Worm (Caenorhabditis elegans) whole organism, L4 larva: ENCODE results near the gene W01C8.1.

ENCODE experiments used
- T26A8.4 ChIP-seq: fragments of 200-800 bp; sonication (Bioruptor generic); IDR thresholded peaks from 2 replicates; pipeline ENCODE4 v1.3.6; 2022; ENCODE audit warnings: missing genetic modification characterization, missing compliant biosample characterization
- aly-2 ChIP-seq: sonication (generic microtip); optimal IDR thresholded peaks from 2 replicates; lab custom pipeline; 2018; ENCODE audit warnings: missing biosample characterization, missing genetic modification characterization
- arid-1 ChIP-seq: fragments of 200-800 bp; sonication (Bioruptor generic); conservative IDR thresholded peaks from 2 replicates; pipeline ENCODE4 v1.3.6; 2022; ENCODE audit warnings: missing genetic modification reagents, missing genetic modification characterization, missing compliant biosample characterization
- ceh-32 ChIP-seq: sonication (generic microtip); optimal IDR thresholded peaks from 2 replicates; lab custom pipeline; 2016; ENCODE audit warnings: mild to moderate bottlenecking, missing genetic modification characterization, missing compliant biosample characterization; ENCODE audit not compliant: poor library complexity
- ceh-44 ChIP-seq: fragments of 200-800 bp; sonication (Bioruptor generic); IDR thresholded peaks from 2 replicates; pipeline ENCODE4 v1.3.6; 2022; ENCODE audit warnings: missing genetic modification reagents, missing genetic modification characterization, missing compliant biosample characterization
- ceh-82 ChIP-seq: sonication (generic microtip); optimal IDR thresholded peaks from 2 replicates; lab custom pipeline; 2017; ENCODE audit warnings: missing biosample characterization, missing genetic modification characterization
- ces-1 ChIP-seq: fragments of 150-350 bp; sonication (generic microtip); optimal IDR thresholded peaks from 4 replicates; lab custom pipeline; 2014; ENCODE audit warnings: missing biosample characterization, missing genetic modification reagents, missing genetic modification characterization
- cey-2 ChIP-seq: sonication (generic microtip); optimal IDR thresholded peaks from 3 replicates; lab custom pipeline; 2017; ENCODE audit warnings: missing genetic modification characterization, mild to moderate bottlenecking, missing compliant biosample characterization, antibody characterized with exemption, borderline replicate concordance; ENCODE audit not compliant: insufficient read depth
- daf-12 ChIP-seq: fragments of 150-350 bp; optimal IDR thresholded peaks from 2 replicates; lab custom pipeline; 2014; ENCODE audit warnings: missing biosample characterization, missing genetic modification reagents, missing genetic modification characterization
- daf-16 ChIP-seq, 3 experiments: sonication (generic microtip); optimal IDR thresholded peaks; 2 replicates each; lab custom pipeline; 2016 to 2017; ENCODE audit warnings: missing genetic modification characterization in 3 of 3, missing genetic modification reagents in 3 of 3, mild to moderate bottlenecking in 2 of 3, missing compliant biosample characterization in 2 of 3, missing biosample characterization in 1 of 3, moderate library complexity in 1 of 3
- daf-8 ChIP-seq: fragments of 200-800 bp; sonication (Bioruptor generic); IDR thresholded peaks from 2 replicates; pipeline ENCODE4 v1.3.6; 2022; ENCODE audit warnings: missing genetic modification characterization, missing compliant biosample characterization
- dmd-8 ChIP-seq: fragments of 200-800 bp; sonication (Bioruptor generic); IDR thresholded peaks from 2 replicates; pipeline ENCODE4 v1.3.6; 2022; ENCODE audit warnings: missing genetic modification characterization, missing compliant biosample characterization
- dpl-1 ChIP-seq: fragments of 150-350 bp; optimal IDR thresholded peaks from 2 replicates; lab custom pipeline; 2014; ENCODE audit warnings: missing biosample characterization, missing genetic modification reagents, missing genetic modification characterization
- dve-1 ChIP-seq: sonication (generic microtip); optimal IDR thresholded peaks from 2 replicates; lab custom pipeline; 2017; ENCODE audit warnings: antibody characterized with exemption, mild to moderate bottlenecking, missing genetic modification characterization, missing compliant biosample characterization; ENCODE audit not compliant: insufficient read depth
- egl-43 ChIP-seq: fragments of 200-800 bp; sonication (Bioruptor generic); IDR thresholded peaks from 2 replicates; pipeline ENCODE4 v1.3.6; 2022; ENCODE audit warnings: missing genetic modification reagents, missing genetic modification characterization, missing compliant biosample characterization
- jun-1 ChIP-seq: fragments of 150-350 bp; optimal IDR thresholded peaks from 2 replicates; lab custom pipeline; 2014; ENCODE audit warnings: missing biosample characterization, missing genetic modification reagents, missing genetic modification characterization
- lin-13 ChIP-seq: fragments of 150-350 bp; optimal IDR thresholded peaks from 2 replicates; lab custom pipeline; 2014; ENCODE audit warnings: missing biosample characterization, missing genetic modification reagents, missing genetic modification characterization
- lin-29 ChIP-seq: fragments of 200-800 bp; sonication (Bioruptor generic); IDR thresholded peaks from 2 replicates; pipeline ENCODE4 v1.3.6; 2022; ENCODE audit warnings: missing genetic modification reagents, missing genetic modification characterization, missing compliant biosample characterization
- lin-39 ChIP-seq: fragments of 150-350 bp; optimal IDR thresholded peaks from 2 replicates; lab custom pipeline; 2014; ENCODE audit warnings: missing biosample characterization, missing genetic modification reagents, missing genetic modification characterization
- lir-3 ChIP-seq: sonication (generic microtip); optimal IDR thresholded peaks from 2 replicates; lab custom pipeline; 2016; ENCODE audit warnings: mild to moderate bottlenecking, missing genetic modification characterization, missing compliant biosample characterization
- lsy-2 ChIP-seq, 2 experiments: fragments of 150-350 bp in 1 of 2; sonication (generic microtip) in 1 of 2; optimal IDR thresholded peaks; 2 replicates each; lab custom pipeline; 2014 to 2017; ENCODE audit warnings: missing biosample characterization in 2 of 2, missing genetic modification characterization in 2 of 2
- mes-2 ChIP-seq: sonication (generic microtip); optimal IDR thresholded peaks from 2 replicates; lab custom pipeline; 2016; ENCODE audit warnings: missing genotype, mild to moderate bottlenecking, missing genetic modification characterization, missing compliant biosample characterization; ENCODE audit not compliant: poor library complexity, severe bottlenecking
- nhr-25 ChIP-seq: sonication (generic microtip); optimal IDR thresholded peaks from 2 replicates; lab custom pipeline; 2017; ENCODE audit warnings: missing genetic modification characterization, mild to moderate bottlenecking, missing compliant biosample characterization, antibody characterized with exemption, moderate library complexity, borderline replicate concordance; ENCODE audit not compliant: insufficient read depth
- nhr-28 ChIP-seq: fragments of 150-350 bp; optimal IDR thresholded peaks from 2 replicates; lab custom pipeline; 2014; ENCODE audit warnings: missing biosample characterization, missing genetic modification characterization
- nhr-76 ChIP-seq: fragments of 150-350 bp; optimal IDR thresholded peaks from 2 replicates; lab custom pipeline; 2014; ENCODE audit warnings: missing biosample characterization, missing genetic modification characterization
- pqm-1 ChIP-seq: sonication (generic microtip); optimal IDR thresholded peaks from 2 replicates; lab custom pipeline; 2017; ENCODE audit warnings: missing biosample characterization, missing genetic modification characterization
- saeg-2 ChIP-seq: fragments of 200-800 bp; sonication (Bioruptor generic); IDR thresholded peaks from 2 replicates; pipeline ENCODE4 v1.3.6; 2022; ENCODE audit warnings: missing genetic modification reagents, missing genetic modification characterization, missing compliant biosample characterization
- spr-3 ChIP-seq: fragments of 200-800 bp; sonication (Bioruptor generic); optimal IDR thresholded peaks from 2 replicates; lab custom pipeline; 2018; ENCODE audit warnings: mild to moderate bottlenecking, missing genetic modification characterization, missing compliant biosample characterization
- tag-97 ChIP-seq: fragments of 200-800 bp; sonication (Bioruptor generic); IDR thresholded peaks from 2 replicates; pipeline ENCODE4 v1.3.6; 2022; ENCODE audit warnings: missing genetic modification characterization, missing compliant biosample characterization
- vab-7 ChIP-seq: fragments of 200-800 bp; sonication (Bioruptor generic); IDR thresholded peaks from 2 replicates; pipeline ENCODE4 v1.3.6; 2022; ENCODE audit warnings: missing genetic modification reagents, missing genetic modification characterization, missing compliant biosample characterization

W01C8.1 gene

DNA sequence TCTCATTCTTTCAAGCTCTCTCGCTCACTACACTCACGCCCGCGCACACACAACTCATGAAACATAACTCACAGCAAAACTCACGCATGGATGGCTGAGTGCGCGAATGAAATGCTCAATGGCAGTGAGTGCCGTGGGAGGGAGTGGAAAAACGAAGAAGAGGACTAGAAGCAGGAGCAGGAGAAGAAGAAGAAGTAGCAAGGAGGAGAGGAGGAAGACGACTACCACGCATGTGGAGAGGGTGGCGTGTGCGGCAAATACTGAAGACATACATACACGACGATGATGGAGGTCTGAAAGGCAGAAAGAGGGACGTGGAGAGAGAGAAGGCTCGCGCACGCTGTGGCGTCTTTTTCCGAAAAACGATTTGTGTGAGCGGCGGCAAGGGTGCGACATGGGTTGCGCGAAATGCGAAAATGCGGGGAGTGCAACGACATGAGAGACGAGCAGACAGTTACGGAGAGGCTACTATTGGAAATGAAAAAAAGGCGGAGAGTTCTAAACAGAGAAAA is 36.8 kb downstream of the W01C8.1 start (continued):
- TF ChIP-seq daf-8 (GFP tag; lab: Robert Waterston, UW) (no peak), lsy-2 (tag; optimal IDR thresholded peaks at IDR 0.05; lab: Kevin White, UChicago) (peak; percentile 38 to 56), daf-12 (tag; lab: Kevin White, UChicago) (no peak), lir-3 (tag; lab: Kevin White, UChicago) (no peak), ceh-82 (tag; lab: Kevin White, UChicago) (no peak), nhr-28 (tag; lab: Kevin White, UChicago) (no peak), tag-97 (no peak), mes-2 (tag; lab: Kevin White, UChicago) (no peak), nhr-25 (tag; lab: Kevin White, UChicago) (no peak), lin-29 (GFP tag; lab: Robert Waterston, UW) (no peak), ceh-32 (tag; lab: Kevin White, UChicago) (peak; percentile 21)

ce11 chrX:5733728-5734252 is 41.6 kb downstream of the W01C8.1 start, which contains the start of gene rgs-6:
Gene rgs-6 (minus strand): TSS chrX:5733778.
- TF ChIP-seq ces-1 (GFP tag; lab: Kevin White, UChicago) = no peak
- TF ChIP-seq vab-7 (GFP tag; lab: Robert Waterston, UW) = no peak
- TF ChIP-seq spr-3 (GFP tag; lab: Kevin White, UChicago) = no peak
- TF ChIP-seq egl-43 (GFP tag; lab: Robert Waterston, UW) = no peak
- no peak for TF ChIP-seq arid-1 (GFP tag; lab: Robert Waterston, UW)
- no peak for TF ChIP-seq dve-1 (tag; lab: Kevin White, UChicago)
- TF ChIP-seq cey-2 = no peak
- no peak for TF ChIP-seq aly-2 (tag; lab: Kevin White, UChicago)
- TF ChIP-seq daf-16 (GFP tag; optimal IDR thresholded peaks at IDR 0.05; lab: Kevin White, UChicago) = no peak
- TF ChIP-seq daf-16 (tag; optimal IDR thresholded peaks at IDR 0.05; lab: Kevin White, UChicago) = no peak
- no peak for TF ChIP-seq saeg-2 (GFP tag; lab: Robert Waterston, UW)
- no peak for TF ChIP-seq jun-1
- no peak for TF ChIP-seq ceh-44
- TF ChIP-seq nhr-76 (tag; lab: Kevin White, UChicago) = no peak
- TF ChIP-seq dpl-1 (GFP tag; lab: Kevin White, UChicago) = no peak
- TF ChIP-seq dmd-8 (GFP tag; lab: Robert Waterston, UW) = no peak

DNA sequence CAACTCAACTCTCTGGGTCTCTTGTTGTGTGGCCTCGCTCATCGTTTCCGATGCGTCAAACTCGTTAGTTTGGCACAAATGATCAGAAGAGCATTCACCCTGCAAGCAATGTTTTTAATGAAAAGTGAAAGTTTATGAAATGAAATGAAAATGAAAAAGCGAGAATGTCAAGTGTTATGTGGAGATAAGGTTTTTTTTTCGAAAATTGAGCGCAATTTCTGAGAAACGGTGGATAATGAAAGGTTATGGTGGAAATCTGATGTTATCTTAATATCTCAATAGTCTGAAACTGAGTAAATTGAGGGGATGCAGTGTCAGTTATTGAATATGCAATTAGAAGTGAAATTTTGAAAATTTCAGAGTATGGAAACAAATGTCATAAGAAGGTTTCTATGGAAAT is 51.0 kb downstream of the W01C8.1 start, which contains the start of gene gnrr-4:
gnrr-4 (minus strand) TSS at position 101 of the 400 bp plus-strand sequence.
- no peak for TF ChIP-seq pqm-1 (tag; lab: Kevin White, UChicago)
- no peak for TF ChIP-seq lin-13 (GFP tag; lab: Kevin White, UChicago)
- no peak for TF ChIP-seq T26A8.4
- TF ChIP-seq lin-39 (tag; lab: Kevin White, UChicago) = no peak
